Worm (Caenorhabditis elegans) whole organism, L4 larva: ENCODE data around the gene nas-39.
A peak's percentile ranks its signal among the peaks of the same experiment; 100 is the strongest.

ENCODE experiments used
- F10B5.3 ChIP-seq: sonication (generic microtip); optimal IDR thresholded peaks from 2 replicates; lab custom pipeline; 2016; ENCODE audit warnings: mild to moderate bottlenecking, missing genetic modification characterization, missing compliant biosample characterization
- F26F4.8 ChIP-seq: fragments of 200-800 bp; sonication (Bioruptor generic); conservative IDR thresholded peaks from 2 replicates; pipeline ENCODE4 v1.3.6; 2022; ENCODE audit warnings: missing genetic modification characterization, missing compliant biosample characterization
- F44E2.7 ChIP-seq: fragments of 200-800 bp; sonication (Bioruptor generic); IDR thresholded peaks from 2 replicates; pipeline ENCODE4 v2.1.2; 2022; ENCODE audit warnings: missing genetic modification characterization, missing compliant biosample characterization
- F49E8.2 ChIP-seq: sonication (generic microtip); optimal IDR thresholded peaks from 2 replicates; lab custom pipeline; 2016; ENCODE audit warnings: missing compliant biosample characterization, mild to moderate bottlenecking, missing genetic modification characterization, borderline replicate concordance
- T26A8.4 ChIP-seq: fragments of 200-800 bp; sonication (Bioruptor generic); IDR thresholded peaks from 2 replicates; pipeline ENCODE4 v1.3.6; 2022; ENCODE audit warnings: missing genetic modification characterization, missing compliant biosample characterization
- Y48G9A.11 ChIP-seq: fragments of 200-800 bp; sonication (Bioruptor generic); IDR thresholded peaks from 2 replicates; pipeline ENCODE4 v1.3.6; 2022; ENCODE audit warnings: missing genetic modification reagents, missing genetic modification characterization, missing compliant biosample characterization
- ZK546.5 ChIP-seq, 2 experiments: sonication (generic microtip); optimal IDR thresholded peaks; 2 replicates each; lab custom pipeline; 2017; ENCODE audit warnings: missing biosample characterization in 2 of 2, missing genetic modification characterization in 2 of 2
- aha-1 ChIP-seq: fragments of 150-350 bp; peaks from one replicate; lab custom pipeline; 2014; ENCODE audit warnings: missing biosample characterization, missing genetic modification characterization
- ceh-20 ChIP-seq: fragments of 200-800 bp; sonication (Bioruptor generic); IDR thresholded peaks from 2 replicates; pipeline ENCODE4 v1.3.6; 2022; ENCODE audit warnings: missing genetic modification reagents, missing genetic modification characterization, missing compliant biosample characterization
- ceh-32 ChIP-seq: sonication (generic microtip); optimal IDR thresholded peaks from 2 replicates; lab custom pipeline; 2016; ENCODE audit warnings: mild to moderate bottlenecking, missing genetic modification characterization, missing compliant biosample characterization; ENCODE audit not compliant: poor library complexity
- ceh-44 ChIP-seq: fragments of 200-800 bp; sonication (Bioruptor generic); IDR thresholded peaks from 2 replicates; pipeline ENCODE4 v1.3.6; 2022; ENCODE audit warnings: missing genetic modification reagents, missing genetic modification characterization, missing compliant biosample characterization
- ceh-62 ChIP-seq: sonication (generic microtip); optimal IDR thresholded peaks from 2 replicates; lab custom pipeline; 2017; ENCODE audit warnings: missing biosample characterization, missing genetic modification characterization
- cey-2 ChIP-seq: sonication (generic microtip); optimal IDR thresholded peaks from 3 replicates; lab custom pipeline; 2017; ENCODE audit warnings: missing genetic modification characterization, mild to moderate bottlenecking, missing compliant biosample characterization, antibody characterized with exemption, borderline replicate concordance; ENCODE audit not compliant: insufficient read depth
- daf-12 ChIP-seq: fragments of 150-350 bp; optimal IDR thresholded peaks from 2 replicates; lab custom pipeline; 2014; ENCODE audit warnings: missing biosample characterization, missing genetic modification reagents, missing genetic modification characterization
- duxl-1 ChIP-seq: sonication (generic microtip); optimal IDR thresholded peaks from 2 replicates; lab custom pipeline; 2016; ENCODE audit warnings: mild to moderate bottlenecking, missing genetic modification characterization, moderate library complexity, missing compliant biosample characterization; ENCODE audit not compliant: poor library complexity
- dve-1 ChIP-seq: sonication (generic microtip); optimal IDR thresholded peaks from 2 replicates; lab custom pipeline; 2017; ENCODE audit warnings: antibody characterized with exemption, mild to moderate bottlenecking, missing genetic modification characterization, missing compliant biosample characterization; ENCODE audit not compliant: insufficient read depth
- egl-43 ChIP-seq: fragments of 200-800 bp; sonication (Bioruptor generic); IDR thresholded peaks from 2 replicates; pipeline ENCODE4 v1.3.6; 2022; ENCODE audit warnings: missing genetic modification reagents, missing genetic modification characterization, missing compliant biosample characterization
- fkh-10 ChIP-seq: fragments of 150-350 bp; optimal IDR thresholded peaks from 2 replicates; lab custom pipeline; 2014; ENCODE audit warnings: missing biosample characterization, missing genetic modification reagents, missing genetic modification characterization
- fos-1 ChIP-seq: fragments of 150-350 bp; optimal IDR thresholded peaks from 2 replicates; lab custom pipeline; 2014; ENCODE audit warnings: missing biosample characterization, missing genetic modification characterization
- hlh-11 ChIP-seq: fragments of 200-800 bp; sonication (Bioruptor generic); optimal IDR thresholded peaks from 2 replicates; lab custom pipeline; 2018; ENCODE audit warnings: mild to moderate bottlenecking, missing genetic modification characterization, missing compliant biosample characterization
- hlh-30 ChIP-seq: sonication (generic microtip); optimal IDR thresholded peaks from 2 replicates; lab custom pipeline; 2017; ENCODE audit warnings: antibody characterized with exemption, mild to moderate bottlenecking, missing genetic modification characterization, missing compliant biosample characterization; ENCODE audit not compliant: insufficient read depth
- hmg-1.1 ChIP-seq: fragments of 200-800 bp; sonication (Bioruptor generic); IDR thresholded peaks from 2 replicates; pipeline ENCODE4 v1.3.6; 2022; ENCODE audit warnings: missing genetic modification reagents, missing genetic modification characterization, missing compliant biosample characterization
- lim-7 ChIP-seq: fragments of 200-800 bp; sonication (Bioruptor generic); IDR thresholded peaks from 2 replicates; pipeline ENCODE4 v1.3.6; 2022; ENCODE audit warnings: missing genetic modification characterization, missing compliant biosample characterization
- lin-15B ChIP-seq: fragments of 150-350 bp; sonication (generic microtip); optimal IDR thresholded peaks from 3 replicates; lab custom pipeline; 2014; ENCODE audit warnings: missing biosample characterization, missing genetic modification characterization
- lin-39 ChIP-seq: fragments of 150-350 bp; optimal IDR thresholded peaks from 2 replicates; lab custom pipeline; 2014; ENCODE audit warnings: missing biosample characterization, missing genetic modification reagents, missing genetic modification characterization
- lsy-2 ChIP-seq, 2 experiments: fragments of 150-350 bp in 1 of 2; sonication (generic microtip) in 1 of 2; optimal IDR thresholded peaks; 2 replicates each; lab custom pipeline; 2014 to 2017; ENCODE audit warnings: missing biosample characterization in 2 of 2, missing genetic modification characterization in 2 of 2
- madf-5 ChIP-seq, 2 experiments: fragments of 200-800 bp; sonication (Bioruptor generic); IDR thresholded peaks; 2 replicates each; pipeline ENCODE4 v1.3.6; 2022; ENCODE audit warnings: missing compliant biosample characterization in 2 of 2, missing genetic modification characterization in 2 of 2
- mdl-1 ChIP-seq, 2 experiments: fragments of 150-350 bp in 1 of 2; sonication (generic microtip) in 1 of 2; optimal IDR thresholded peaks; 2 replicates each; lab custom pipeline; 2014 to 2017; ENCODE audit warnings: missing biosample characterization in 2 of 2, missing genetic modification characterization in 2 of 2
- mes-2 ChIP-seq: sonication (generic microtip); optimal IDR thresholded peaks from 2 replicates; lab custom pipeline; 2016; ENCODE audit warnings: missing genotype, mild to moderate bottlenecking, missing genetic modification characterization, missing compliant biosample characterization; ENCODE audit not compliant: poor library complexity, severe bottlenecking
- mxl-3 ChIP-seq: fragments of 200-800 bp; sonication (Bioruptor generic); optimal IDR thresholded peaks from 2 replicates; lab custom pipeline; 2018; ENCODE audit warnings: mild to moderate bottlenecking, missing genetic modification characterization, missing compliant biosample characterization
- nhr-10 ChIP-seq: fragments of 150-350 bp; optimal IDR thresholded peaks from 2 replicates; lab custom pipeline; 2014; ENCODE audit warnings: missing biosample characterization, missing genetic modification characterization
- nhr-11 ChIP-seq: fragments of 150-350 bp; optimal IDR thresholded peaks from 2 replicates; lab custom pipeline; 2014; ENCODE audit warnings: missing biosample characterization, missing genetic modification characterization
- nhr-111 ChIP-seq: fragments of 200-800 bp; sonication (Bioruptor generic); optimal IDR thresholded peaks from 2 replicates; lab custom pipeline; 2018; ENCODE audit warnings: mild to moderate bottlenecking, missing genetic modification characterization, missing compliant biosample characterization
- nhr-237 ChIP-seq: sonication (generic microtip); optimal IDR thresholded peaks from 2 replicates; lab custom pipeline; 2017; ENCODE audit warnings: missing biosample characterization, missing genetic modification characterization
- nhr-25 ChIP-seq: sonication (generic microtip); optimal IDR thresholded peaks from 2 replicates; lab custom pipeline; 2017; ENCODE audit warnings: missing genetic modification characterization, mild to moderate bottlenecking, missing compliant biosample characterization, antibody characterized with exemption, moderate library complexity, borderline replicate concordance; ENCODE audit not compliant: insufficient read depth
- nhr-41 ChIP-seq: fragments of 200-800 bp; sonication (Bioruptor generic); IDR thresholded peaks from 2 replicates; pipeline ENCODE4 v1.3.6; 2022; ENCODE audit warnings: missing genetic modification reagents, missing genetic modification characterization, missing compliant biosample characterization
- nhr-77 ChIP-seq: fragments of 150-350 bp; optimal IDR thresholded peaks from 2 replicates; lab custom pipeline; 2014; ENCODE audit warnings: missing biosample characterization, missing genetic modification characterization
- php-3 ChIP-seq: fragments of 200-800 bp; sonication (Bioruptor generic); IDR thresholded peaks from 2 replicates; pipeline ENCODE4 v1.3.6; 2022; ENCODE audit warnings: missing genetic modification reagents, missing genetic modification characterization, missing compliant biosample characterization
- pqm-1 ChIP-seq: sonication (generic microtip); optimal IDR thresholded peaks from 2 replicates; lab custom pipeline; 2017; ENCODE audit warnings: missing biosample characterization, missing genetic modification characterization
- rbr-2 ChIP-seq: sonication (generic microtip); optimal IDR thresholded peaks from 2 replicates; lab custom pipeline; 2016; ENCODE audit warnings: missing genotype, missing genetic modification characterization, missing compliant biosample characterization
- saeg-2 ChIP-seq: fragments of 200-800 bp; sonication (Bioruptor generic); IDR thresholded peaks from 2 replicates; pipeline ENCODE4 v1.3.6; 2022; ENCODE audit warnings: missing genetic modification reagents, missing genetic modification characterization, missing compliant biosample characterization
- skn-1 ChIP-seq: fragments of 150-350 bp; optimal IDR thresholded peaks from 2 replicates; lab custom pipeline; 2014; ENCODE audit warnings: missing biosample characterization, missing genetic modification characterization
- snpc-1.2 ChIP-seq: fragments of 200-800 bp; sonication (Bioruptor generic); IDR thresholded peaks from 2 replicates; pipeline ENCODE4 v1.3.6; 2022; ENCODE audit warnings: missing genetic modification reagents, missing genetic modification characterization, missing compliant biosample characterization
- snpc-4 ChIP-seq: fragments of 150-350 bp; optimal IDR thresholded peaks from 2 replicates; lab custom pipeline; 2014; ENCODE audit warnings: missing biosample characterization, missing genetic modification characterization
- spr-1 ChIP-seq: sonication (generic microtip); optimal IDR thresholded peaks from 2 replicates; lab custom pipeline; 2016; ENCODE audit warnings: mild to moderate bottlenecking, missing genetic modification characterization, missing compliant biosample characterization
- tag-97 ChIP-seq: fragments of 200-800 bp; sonication (Bioruptor generic); IDR thresholded peaks from 2 replicates; pipeline ENCODE4 v1.3.6; 2022; ENCODE audit warnings: missing genetic modification characterization, missing compliant biosample characterization
- zag-1 ChIP-seq: fragments of 150-350 bp; optimal IDR thresholded peaks from 2 replicates; lab custom pipeline; 2014; ENCODE audit warnings: missing biosample characterization, missing genetic modification characterization
- zfp-3 ChIP-seq: fragments of 200-800 bp; sonication (Bioruptor generic); conservative IDR thresholded peaks from 2 replicates; pipeline ENCODE4 v1.3.6; 2022; ENCODE audit warnings: missing genetic modification reagents, missing genetic modification characterization, missing compliant biosample characterization
- zip-11 ChIP-seq: fragments of 200-800 bp; sonication (Bioruptor generic); IDR thresholded peaks from 2 replicates; pipeline ENCODE4 v1.3.6; 2022; ENCODE audit warnings: missing genetic modification characterization, missing compliant biosample characterization

Gene nas-39

ce11 chrX:16443657-16444056, 13.1 kb upstream of the nas-39 start:
- TF ChIP-seq ceh-20 (GFP tag; lab: Robert Waterston, UW) (no peak), aha-1 (peak; percentile 96)

DNA sequence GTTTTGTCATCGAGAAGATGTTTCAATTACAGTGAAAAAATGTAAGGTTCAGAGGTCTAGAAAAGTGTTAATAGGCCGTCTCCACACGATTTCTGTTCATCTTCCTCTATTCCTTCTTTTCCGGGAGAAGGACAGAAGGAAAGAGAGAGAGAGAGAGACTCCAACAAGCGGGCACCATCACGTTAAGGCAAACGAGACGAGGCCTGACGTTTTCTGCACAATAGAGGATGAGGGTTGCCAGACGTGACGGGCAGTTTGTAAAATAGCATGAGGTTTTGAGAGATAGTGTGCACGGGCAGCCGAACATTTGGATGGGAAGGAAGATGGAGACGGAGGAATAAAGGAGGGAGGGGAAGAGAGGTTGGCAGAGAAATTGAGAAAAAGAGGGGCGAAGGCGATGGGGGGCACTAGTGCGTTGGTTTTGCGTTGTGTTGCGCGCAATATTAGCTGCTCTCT, 10.9 kb upstream of the nas-39 start, which contains the start of gene twf-2:
Gene twf-2 (plus strand): TSS at position 405 of the 456 bp plus-strand sequence.
- TF ChIP-seq saeg-2 (GFP tag; lab: Robert Waterston, UW) (no peak), php-3 (GFP tag; lab: Robert Waterston, UW) (no peak), ceh-32 (peak; percentile 13), nhr-11 (tag; lab: Kevin White, UChicago) (peak; percentile 60), pqm-1 (tag; lab: Kevin White, UChicago) (no peak), zfp-3 (GFP tag; lab: Robert Waterston, UW) (no peak), F10B5.3 (tag; lab: Kevin White, UChicago) (no peak), lsy-2 (tag; optimal IDR thresholded peaks at IDR 0.05; lab: Kevin White, UChicago) (peak; percentile 28 to 62), duxl-1 (no peak), snpc-1.2 (GFP tag; lab: Robert Waterston, UW) (no peak), nhr-10 (tag; lab: Kevin White, UChicago) (no peak), mes-2 (tag; lab: Kevin White, UChicago) (peak; percentile 77), fkh-10 (peak; percentile 69), hlh-11 (tag; lab: Kevin White, UChicago) (peak; percentile 92), lim-7 (GFP tag; lab: Robert Waterston, UW) (no peak), mxl-3 (GFP tag; lab: Kevin White, UChicago) (peak; percentile 85), hlh-30 (tag; lab: Kevin White, UChicago) (peak; percentile 90), ceh-44 (GFP tag; lab: Robert Waterston, UW) (no peak), F49E8.2 (tag; lab: Kevin White, UChicago) (no peak), rbr-2 (peak; percentile 84), Y48G9A.11 (no peak), madf-5 (GFP tag; IDR thresholded peaks at IDR 0.05; lab: Robert Waterston, UW) (no peak), egl-43 (GFP tag; lab: Robert Waterston, UW) (peak; percentile 83), spr-1 (tag; lab: Kevin White, UChicago) (peak; percentile 50), snpc-4 (no peak), nhr-25 (no peak), nhr-237 (tag; lab: Kevin White, UChicago) (no peak), daf-12 (tag; lab: Kevin White, UChicago) (no peak), ceh-20 (GFP tag; lab: Robert Waterston, UW) (no peak), ceh-62 (tag; lab: Kevin White, UChicago) (no peak), nhr-77 (tag; lab: Kevin White, UChicago) (peak; percentile 11), F26F4.8 (GFP tag; lab: Robert Waterston, UW) (no peak), mdl-1 (tag; optimal IDR thresholded peaks at IDR 0.05; lab: Kevin White, UChicago) (peak; percentile 68 to 89), lin-15B (tag; lab: Kevin White, UChicago) (no peak), cey-2 (tag; lab: Kevin White, UChicago) (no peak), dve-1 (tag; lab: Kevin White, UChicago) (peak; percentile 78), hmg-1.1 (GFP tag; lab: Robert Waterston, UW) (peak; percentile 89), fos-1 (tag; lab: Kevin White, UChicago) (no peak), tag-97 (GFP tag; lab: Robert Waterston, UW) (no peak), nhr-111 (GFP tag; lab: Kevin White, UChicago) (no peak), F44E2.7 (GFP tag; lab: Robert Waterston, UW) (no peak), ZK546.5 (tag; optimal IDR thresholded peaks at IDR 0.05; lab: Kevin White, UChicago) (no peak), skn-1 (tag; lab: Kevin White, UChicago) (no peak), zip-11 (no peak), nhr-41 (GFP tag; lab: Robert Waterston, UW) (no peak), lin-39 (tag; lab: Kevin White, UChicago) (no peak), T26A8.4 (no peak; the same call in 1 of the 2 replicates), zag-1 (no peak)
